Fruit fly (Drosophila melanogaster) Kc167 (cell line): ENCODE results near the gene CG4730.

Experiments used
- Myc ChIP-seq: fragments of >200 bp; optimal IDR thresholded peaks from 2 replicates; lab custom pipeline; 2017; ENCODE audit warnings: missing external identifiers
- Sin3A ChIP-seq: fragments of >200 bp; optimal IDR thresholded peaks from 2 replicates; lab custom pipeline; 2018; ENCODE audit warnings: missing external identifiers
- h ChIP-seq: fragments of >200 bp; optimal IDR thresholded peaks from 3 replicates; lab custom pipeline; 2018; ENCODE audit warnings: missing external identifiers
- insv ChIP-seq: fragments of >200 bp; optimal IDR thresholded peaks from 3 replicates; lab custom pipeline; 2018; ENCODE audit warnings: missing external identifiers
- psq ChIP-seq: fragments of >200 bp; optimal IDR thresholded peaks from 2 replicates; lab custom pipeline; 2017; ENCODE audit warnings: missing external identifiers
- ttk ChIP-seq: sonication (Bioruptor generic); optimal IDR thresholded peaks from 2 replicates; lab custom pipeline; 2017; ENCODE audit warnings: missing external identifiers

The CG4730 gene

DNA sequence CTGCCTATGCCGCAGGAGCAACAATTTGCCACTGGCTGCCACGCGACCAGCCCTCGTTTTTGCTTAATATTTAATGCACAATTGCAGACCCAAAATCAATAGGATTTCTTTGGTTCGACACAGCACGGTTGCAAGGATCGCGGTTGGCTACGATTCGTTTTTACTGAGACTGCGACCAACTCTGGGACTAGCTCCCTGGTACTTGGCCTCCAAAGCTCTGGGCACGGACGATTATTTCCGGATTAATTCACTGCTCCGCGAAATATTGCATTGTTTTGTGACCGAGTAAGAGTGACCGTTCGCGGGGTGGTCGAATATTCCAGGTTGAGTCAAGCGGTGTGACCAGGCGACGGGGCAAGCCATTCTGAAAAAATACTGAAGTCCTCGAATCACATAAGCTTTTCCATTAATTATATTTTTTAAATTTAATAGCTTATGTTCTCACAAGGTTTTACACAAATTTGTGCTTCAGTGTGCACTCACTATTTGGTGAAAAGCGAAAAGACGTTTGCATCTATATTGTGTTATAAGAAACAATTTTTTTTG lies 17.4 kb downstream of the CG4730 start, which contains the start of gene Tnks:
Gene Tnks (minus strand): TSS at position 302 of the 546 bp plus-strand sequence.
- no peak for TF ChIP-seq Sin3A (lab: Kevin White, UChicago)
- TF ChIP-seq psq = no peak
- TF ChIP-seq ttk (lab: Kevin White, UChicago) = no peak
- no peak for TF ChIP-seq Myc (lab: Kevin White, UChicago)
- TF ChIP-seq insv (lab: Kevin White, UChicago) = no peak
- no peak for TF ChIP-seq h

dm6 chr3R:25659857-25660417 lies 18.5 kb downstream of the CG4730 start:
- TF ChIP-seq h = no peak
- no peak for TF ChIP-seq psq
- TF ChIP-seq ttk (lab: Kevin White, UChicago) = no peak
- TF ChIP-seq Sin3A (lab: Kevin White, UChicago) = no peak
- TF ChIP-seq Myc (lab: Kevin White, UChicago) = no peak
- TF ChIP-seq insv (lab: Kevin White, UChicago) = no peak

DNA sequence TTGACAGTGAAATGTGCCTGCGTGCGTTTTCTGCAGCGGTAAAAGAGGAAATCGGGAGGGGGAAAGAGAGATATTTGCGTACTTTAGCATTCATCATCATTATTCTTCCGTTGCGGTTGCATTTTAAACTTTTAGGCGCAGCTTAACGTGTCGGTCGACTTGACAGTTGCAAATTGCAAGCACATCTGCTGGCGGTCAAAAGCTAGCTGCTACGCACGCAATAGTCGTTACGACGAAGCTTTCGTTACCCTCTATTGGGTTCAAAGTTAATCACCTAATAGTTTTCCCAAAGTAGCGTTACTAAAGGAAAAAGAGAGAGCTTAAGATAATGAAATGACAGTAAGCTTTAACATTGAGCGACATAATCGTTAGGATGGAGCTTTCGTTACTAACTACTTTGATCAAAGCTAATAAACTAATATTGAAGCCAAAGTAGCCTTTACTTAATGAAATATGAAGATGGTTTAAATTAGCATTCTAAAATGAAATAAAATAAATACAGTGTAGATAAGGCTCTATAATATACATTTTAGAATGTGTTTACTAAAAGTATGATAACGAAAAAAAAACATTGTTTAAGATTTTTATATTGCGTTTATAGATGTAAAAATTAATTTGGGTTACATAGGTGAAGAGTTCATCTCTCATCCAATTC lies 26.3 kb downstream of the CG4730 start:
- TF ChIP-seq Sin3A (lab: Kevin White, UChicago) (no peak), ttk (lab: Kevin White, UChicago) (no peak), Myc (lab: Kevin White, UChicago) (no peak), insv (lab: Kevin White, UChicago) (no peak), psq (no peak), h (no peak)

DNA sequence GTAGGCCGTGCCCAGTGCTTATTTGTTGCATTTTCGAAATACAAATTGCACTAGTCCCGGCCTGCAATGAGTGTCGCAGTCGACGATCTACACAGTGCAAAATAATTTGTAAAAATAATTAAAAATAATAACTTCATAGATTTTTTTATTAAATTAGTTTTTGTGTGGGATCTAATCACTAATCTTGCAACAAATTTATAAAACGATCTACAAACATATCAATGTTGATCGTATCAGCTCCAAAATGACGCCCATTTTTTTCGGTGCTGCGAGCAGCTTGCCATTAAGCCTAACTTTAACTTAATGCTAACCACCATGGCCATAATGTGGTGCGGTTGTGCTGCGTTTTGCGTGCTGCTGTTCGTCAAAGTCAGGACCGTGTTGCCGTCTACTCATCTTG lies 27.1 kb downstream of the CG4730 start:
- TF ChIP-seq Myc (lab: Kevin White, UChicago) = no peak
- no peak for TF ChIP-seq Sin3A (lab: Kevin White, UChicago)
- TF ChIP-seq insv (lab: Kevin White, UChicago) = no peak
- TF ChIP-seq h = no peak
- no peak for TF ChIP-seq psq
- TF ChIP-seq ttk (lab: Kevin White, UChicago) = no peak

dm6 chr3R:25650417-25650816 lies 28.1 kb downstream of the CG4730 start:
- TF ChIP-seq ttk (lab: Kevin White, UChicago) (no peak), h (no peak), psq (no peak)

DNA sequence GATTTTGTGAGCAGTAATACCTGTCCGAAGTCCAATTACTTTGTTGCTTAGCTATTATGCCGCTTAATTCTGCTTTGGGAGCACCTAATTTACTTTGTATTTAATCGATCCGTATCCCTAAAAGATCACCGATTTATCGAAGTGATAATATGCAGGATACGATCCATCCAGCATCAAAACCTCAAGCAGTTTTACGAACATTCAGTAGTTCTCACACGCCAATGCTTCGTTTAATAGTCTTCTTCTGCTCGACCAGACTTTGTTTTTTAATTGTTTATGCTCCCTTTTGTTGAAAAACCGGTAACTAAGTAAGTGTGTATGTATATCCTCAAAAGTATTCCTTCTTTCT lies 30.2 kb downstream of the CG4730 start:
- no peak for TF ChIP-seq Myc (lab: Kevin White, UChicago)
- no peak for TF ChIP-seq psq
- no peak for TF ChIP-seq insv (lab: Kevin White, UChicago)
- no peak for TF ChIP-seq h
- TF ChIP-seq Sin3A (lab: Kevin White, UChicago) = no peak
- no peak for TF ChIP-seq ttk (lab: Kevin White, UChicago)

DNA sequence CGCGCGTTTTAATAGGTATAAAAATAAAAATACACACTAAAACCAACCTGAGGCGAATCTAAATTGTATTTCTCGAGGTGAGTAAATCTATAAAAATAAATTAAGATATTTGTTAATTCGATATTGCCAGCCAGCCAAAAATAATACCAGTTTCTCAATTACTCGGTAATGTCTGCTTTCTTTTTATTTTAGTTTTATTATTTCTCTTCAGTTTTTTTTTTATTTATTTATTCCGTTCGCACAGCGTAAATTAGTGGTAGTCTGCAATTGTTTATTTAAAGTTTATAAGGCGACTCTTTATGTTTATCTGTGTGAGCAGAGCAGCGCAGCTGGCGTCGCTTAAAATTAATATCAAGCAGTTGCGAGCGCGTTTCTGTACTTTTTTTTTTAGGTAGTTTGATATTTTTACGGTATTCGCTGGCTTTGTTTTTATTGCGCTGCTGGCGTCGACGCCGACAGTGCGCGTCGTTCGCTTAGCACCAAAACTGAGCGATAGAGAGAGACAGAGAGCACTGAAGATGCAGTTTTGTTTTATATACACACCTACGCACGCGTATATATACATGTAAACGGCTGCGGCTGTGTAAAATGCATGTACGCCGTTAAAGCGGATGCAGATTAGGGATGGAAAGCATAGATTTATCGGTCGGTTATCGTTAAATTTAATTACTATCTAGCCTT lies 30.8 kb downstream of the CG4730 start:
- TF ChIP-seq ttk (lab: Kevin White, UChicago) (no peak), Sin3A (lab: Kevin White, UChicago) (no peak), insv (lab: Kevin White, UChicago) (no peak), psq (no peak)

DNA sequence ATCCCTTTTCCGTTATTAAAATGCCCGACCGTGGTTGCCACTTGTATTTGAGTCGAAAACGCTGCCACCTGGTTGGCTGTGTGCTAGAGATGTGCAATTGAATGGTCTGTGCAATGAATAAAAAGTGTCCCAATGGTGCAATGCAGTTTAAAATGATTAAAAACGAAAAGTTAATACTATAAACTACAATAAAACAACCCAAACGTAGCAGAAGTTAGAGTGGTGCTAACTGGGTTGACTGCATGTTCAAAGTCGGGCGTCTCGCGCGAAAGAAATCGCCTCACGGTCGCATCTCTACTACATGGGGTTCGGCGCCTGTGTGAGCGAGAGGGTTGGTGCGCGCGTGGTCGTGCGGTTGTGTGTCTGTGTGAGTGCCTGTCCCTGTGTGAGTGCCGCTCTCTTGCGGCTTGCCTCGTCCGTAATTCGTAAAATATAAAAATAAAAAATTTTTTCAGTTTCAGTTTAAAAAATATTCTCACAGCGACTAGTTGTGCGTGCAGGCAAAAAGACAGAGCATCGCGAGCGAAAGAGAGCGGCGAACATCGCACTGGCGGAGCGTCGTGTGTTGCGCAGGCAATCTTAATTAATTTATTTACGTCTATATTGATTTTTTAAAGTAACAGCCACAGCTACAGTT lies 31.5 kb downstream of the CG4730 start:
- TF ChIP-seq insv (lab: Kevin White, UChicago) (no peak), Sin3A (lab: Kevin White, UChicago) (no peak), h (no peak), Myc (lab: Kevin White, UChicago) (no peak), ttk (lab: Kevin White, UChicago) (no peak), psq (no peak)

- no peak for TF ChIP-seq Myc (lab: Kevin White, UChicago)
- TF ChIP-seq ttk (lab: Kevin White, UChicago) = no peak
- TF ChIP-seq psq = no peak
- no peak for TF ChIP-seq insv (lab: Kevin White, UChicago)
- TF ChIP-seq Sin3A (lab: Kevin White, UChicago) = no peak
- TF ChIP-seq h = no peak
Observed at dm6 chr3R:25644172-25644571, 34.3 kb downstream of the CG4730 start.

DNA sequence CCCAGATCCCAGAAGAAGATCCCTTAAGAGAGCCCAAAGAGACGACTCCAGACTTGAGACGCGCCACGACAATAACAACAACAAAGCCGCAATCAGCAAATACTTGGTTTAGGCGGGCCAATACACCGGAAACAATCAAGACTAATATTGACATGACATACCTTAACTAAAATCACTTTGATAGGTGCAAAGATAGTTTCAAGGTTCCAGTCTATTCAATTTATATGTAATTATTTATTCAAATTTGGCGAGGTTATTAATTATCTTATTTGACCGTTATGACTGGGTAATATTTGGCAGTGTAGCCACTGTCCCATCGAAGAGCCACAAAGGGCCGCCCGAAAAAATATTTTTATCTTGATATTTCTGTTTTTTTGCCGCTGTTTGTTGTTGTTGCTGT lies 38.0 kb downstream of the CG4730 start:
- TF ChIP-seq ttk (lab: Kevin White, UChicago) = no peak
- TF ChIP-seq insv (lab: Kevin White, UChicago) = no peak
- TF ChIP-seq Sin3A (lab: Kevin White, UChicago) = no peak
- no peak for TF ChIP-seq psq
- TF ChIP-seq Myc (lab: Kevin White, UChicago) = no peak
- no peak for TF ChIP-seq h

DNA sequence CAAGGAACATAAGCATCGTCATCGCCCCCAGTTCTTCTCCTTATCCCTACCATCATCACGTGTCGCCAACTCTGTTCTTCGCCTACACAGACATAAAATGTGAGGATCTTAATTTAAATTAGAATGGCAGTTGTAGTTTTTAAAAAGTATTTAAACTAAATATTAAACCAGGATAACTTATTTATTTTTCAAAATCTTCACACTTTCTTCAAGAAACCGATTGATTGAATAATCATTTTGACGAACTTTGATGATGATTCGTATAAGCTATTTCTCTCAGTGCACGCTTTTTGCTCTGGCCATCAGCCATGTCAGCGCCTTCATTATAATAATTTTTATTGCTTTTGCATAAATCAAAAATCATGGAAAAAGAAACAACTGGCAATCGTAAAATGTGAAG lies 39.5 kb downstream of the CG4730 start:
- TF ChIP-seq Sin3A (lab: Kevin White, UChicago) (no peak), h (no peak), insv (lab: Kevin White, UChicago) (no peak), ttk (lab: Kevin White, UChicago) (no peak), psq (no peak), Myc (lab: Kevin White, UChicago) (no peak)

DNA sequence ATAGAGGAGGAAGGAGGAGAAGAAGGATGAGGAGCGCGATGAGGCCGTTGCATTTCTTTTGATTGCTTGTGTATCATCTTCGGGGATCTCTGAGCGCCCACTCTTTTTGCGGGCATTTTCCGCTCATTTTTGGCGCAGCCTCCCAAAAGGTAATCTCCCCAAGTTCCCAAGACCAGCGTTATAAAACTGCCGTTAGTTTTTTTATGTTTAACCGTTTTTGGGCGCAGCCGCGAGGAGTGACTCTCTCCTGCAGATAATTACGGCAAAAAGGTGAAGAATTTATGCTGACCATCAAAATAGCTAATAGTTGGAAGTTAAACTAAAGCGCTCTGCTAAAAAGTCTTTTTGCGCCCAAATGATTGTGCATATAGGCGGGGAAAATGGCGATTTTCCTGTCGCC lies 40.1 kb downstream of the CG4730 start:
- TF ChIP-seq Myc (lab: Kevin White, UChicago) = no peak
- TF ChIP-seq Sin3A (lab: Kevin White, UChicago) = no peak
- no peak for TF ChIP-seq psq
- TF ChIP-seq insv (lab: Kevin White, UChicago) = no peak
- TF ChIP-seq h = no peak
- no peak for TF ChIP-seq ttk (lab: Kevin White, UChicago)
